Fruit fly (Drosophila melanogaster): ENCODE results near the gene Or98b.

The Or98b gene

dm6 chr3R:28375785-28376184 lies 23.7 kb downstream of the Or98b start:
- peak in 1 of 2 experiments; percentile 64 for TF ChIP-seq Pdp1 (GFP tag; optimal IDR thresholded peaks at IDR 0.05)
- TF ChIP-seq CG17802 (tag; optimal IDR thresholded peaks at IDR 0.05): no peak
- peak; percentile 44 for TF ChIP-seq sens (GFP tag)
- peak; percentile 64 for TF ChIP-seq Ets65A (GFP tag)

DNA sequence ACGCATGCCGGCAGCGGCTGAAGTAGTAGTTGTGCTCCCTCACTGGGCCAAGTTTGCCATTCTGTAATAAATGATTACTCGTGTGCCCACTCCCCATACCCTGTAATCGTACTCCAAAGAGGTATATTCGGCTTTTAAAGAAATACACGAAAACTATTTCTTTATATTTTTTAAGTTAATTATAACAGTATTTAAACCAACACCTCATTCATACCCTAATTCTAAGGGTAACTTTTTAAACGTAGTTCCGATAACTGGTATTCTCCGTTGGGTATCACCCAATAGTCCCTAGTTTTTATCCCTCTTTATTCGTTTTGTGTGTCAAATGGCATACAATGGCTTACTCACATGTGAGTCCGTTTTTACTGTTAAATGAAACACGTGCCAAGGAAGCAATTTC lies 25.6 kb downstream of the Or98b start:
- peak; percentile 52 for TF ChIP-seq Ptx1 (GFP tag; IDR thresholded peaks at IDR 0.05)
- no peak for TF ChIP-seq sug (tag; optimal IDR thresholded peaks at IDR 0.05)
- no peak for TF ChIP-seq ken (GFP tag; IDR thresholded peaks at IDR 0.05)
- no peak for TF ChIP-seq CG12236 (GFP tag; optimal IDR thresholded peaks at IDR 0.05)
- TF ChIP-seq sens (GFP tag): peak; percentile 36
- TF ChIP-seq B-H1 (GFP tag; IDR thresholded peaks at IDR 0.05): no peak
- TF ChIP-seq cato (GFP tag; optimal IDR thresholded peaks at IDR 0.05; ENCODE audit: borderline replicate concordance): no peak
- TF ChIP-seq Stat92E (GFP tag; optimal IDR thresholded peaks at IDR 0.05): no peak
- no peak for TF ChIP-seq Mes4 (GFP tag; optimal IDR thresholded peaks at IDR 0.05)
- TF ChIP-seq chinmo (GFP tag; IDR thresholded peaks at IDR 0.05; ENCODE audit: partially characterized antibody): no peak
- no peak for TF ChIP-seq CG8765 (GFP tag; IDR thresholded peaks at IDR 0.05)
- no peak for TF ChIP-seq CG8924 (tag; optimal IDR thresholded peaks at IDR 0.05)
- no peak for TF ChIP-seq luna (GFP tag; optimal IDR thresholded peaks at IDR 0.05)
- no peak for TF ChIP-seq CG8281 (tag; optimal IDR thresholded peaks at IDR 0.05)
- TF ChIP-seq ewg (GFP tag; optimal IDR thresholded peaks at IDR 0.05): no peak
- TF ChIP-seq Hr3 (GFP tag; optimal IDR thresholded peaks at IDR 0.05): no peak
- TF ChIP-seq CG1602 (GFP tag; optimal IDR thresholded peaks at IDR 0.05): no peak
- TF ChIP-seq so (GFP tag; IDR thresholded peaks at IDR 0.05): no peak
- 0 out of 3 replicates have a peak, but pooled peaks have one; percentile 33 for TF ChIP-seq Dbx (GFP tag; IDR thresholded peaks at IDR 0.05)
- TF ChIP-seq CG15073 (GFP tag; optimal IDR thresholded peaks at IDR 0.05): no peak
- no peak for TF ChIP-seq CG9797 (GFP tag; optimal IDR thresholded peaks at IDR 0.05)
- TF ChIP-seq cg (GFP tag; optimal IDR thresholded peaks at IDR 0.05): no peak
- no peak for TF ChIP-seq CG12942 (GFP tag; optimal IDR thresholded peaks at IDR 0.05)
- TF ChIP-seq lbe (GFP tag; optimal IDR thresholded peaks at IDR 0.05): no peak
- no peak for TF ChIP-seq Doc2 (GFP tag; IDR thresholded peaks at IDR 0.05)
- peak; percentile 18 for TF ChIP-seq CG13424 (tag; optimal IDR thresholded peaks at IDR 0.05)
- TF ChIP-seq Tbp (GFP tag; optimal IDR thresholded peaks at IDR 0.05): no peak
- TF ChIP-seq lmd (GFP tag; IDR thresholded peaks at IDR 0.05): peak; percentile 49; the same call in 1 of the 2 replicates
- TF ChIP-seq CG10366 (GFP tag; IDR thresholded peaks at IDR 0.05): peak; percentile 40; the same call in 1 of the 2 replicates
- no peak for TF ChIP-seq Atf-2 (GFP tag; optimal IDR thresholded peaks at IDR 0.05)
- peak; percentile 33; the same call in 1 of the 2 replicates for TF ChIP-seq esg (GFP tag; conservative IDR thresholded peaks at IDR 0.05)
- TF ChIP-seq caup (GFP tag; optimal IDR thresholded peaks at IDR 0.05; ENCODE audit: severe bottlenecking): no peak
- no peak for TF ChIP-seq Lpt (GFP tag; optimal IDR thresholded peaks at IDR 0.05)
- no peak for TF ChIP-seq CG16815 (GFP tag; optimal IDR thresholded peaks at IDR 0.05)
- no peak for TF ChIP-seq Six4 (GFP tag; optimal IDR thresholded peaks at IDR 0.05)
- TF ChIP-seq Atf6 (GFP tag; IDR thresholded peaks at IDR 0.05): peak; percentile 50; the same call in 1 of the 2 replicates
- no peak for TF ChIP-seq C15 (GFP tag; IDR thresholded peaks at IDR 0.05)
- TF ChIP-seq lab (GFP tag; optimal IDR thresholded peaks at IDR 0.05): peak; percentile 32
- peak; percentile 43; the same call in 1 of the 2 replicates for TF ChIP-seq Rfx (GFP tag; IDR thresholded peaks at IDR 0.05)
- no peak for TF ChIP-seq CG3065 (GFP tag; optimal IDR thresholded peaks at IDR 0.05)
- TF ChIP-seq bcd (GFP tag; optimal IDR thresholded peaks at IDR 0.05): no peak
- TF ChIP-seq ranshi (GFP tag; IDR thresholded peaks at IDR 0.05): 0 out of 2 replicates have a peak, but pooled peaks have one; percentile 42
- no peak for TF ChIP-seq h (optimal IDR thresholded peaks at IDR 0.05)
- no peak for TF ChIP-seq Fer2 (tag; optimal IDR thresholded peaks at IDR 0.05)
- TF ChIP-seq CG11093 (GFP tag; IDR thresholded peaks at IDR 0.05): 0 out of 3 replicates have a peak, but pooled peaks have one; percentile 18
- TF ChIP-seq Ets97D (GFP tag; optimal IDR thresholded peaks at IDR 0.05): no peak
- TF ChIP-seq eve (GFP tag; optimal IDR thresholded peaks at IDR 0.05): no peak
